Worm (Caenorhabditis elegans): ENCODE measurements around the gene C44C10.10.

Gene C44C10.10

DNA sequence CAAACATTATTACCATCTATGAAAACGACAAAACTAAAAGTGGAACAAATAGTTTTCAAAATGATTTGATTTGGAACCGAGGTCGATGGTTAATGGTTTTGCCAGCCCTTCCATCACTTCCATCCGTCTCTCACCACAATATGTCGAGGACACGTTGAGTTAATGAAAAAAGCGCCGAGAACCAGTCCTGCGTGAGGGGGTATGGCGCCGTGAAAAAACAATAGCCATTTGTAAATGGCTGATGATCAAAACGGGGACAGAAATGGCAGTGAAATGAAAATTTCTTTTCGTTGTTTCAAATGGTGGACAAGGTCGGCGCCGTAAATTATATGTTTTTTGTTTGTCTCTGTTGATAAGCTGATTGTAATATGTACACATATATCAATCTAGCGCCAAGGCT lies 29.9 kb downstream of the C44C10.10 start:
- TF ChIP-seq hlh-11 (tag; optimal IDR thresholded peaks at IDR 0.05) = peak; percentile 38
- TF ChIP-seq nhr-25 (tag; optimal IDR thresholded peaks at IDR 0.05; ENCODE audit: borderline replicate concordance, insufficient read depth) = peak; percentile 55
- TF ChIP-seq daf-16 (GFP tag; optimal IDR thresholded peaks at IDR 0.05) = no peak
- peak; percentile 23 for TF ChIP-seq daf-16 (tag; optimal IDR thresholded peaks at IDR 0.05)
- peak; percentile 65 for TF ChIP-seq mxl-3 (GFP tag; optimal IDR thresholded peaks at IDR 0.05)
- no peak for TF ChIP-seq hmg-1.1 (GFP tag; IDR thresholded peaks at IDR 0.05)
- TF ChIP-seq snpc-1.2 (GFP tag; IDR thresholded peaks at IDR 0.05) = no peak
- peak; percentile 6 for TF ChIP-seq dve-1 (tag; optimal IDR thresholded peaks at IDR 0.05; ENCODE audit: insufficient read depth)
- 0 out of 2 replicates have a peak, but pooled peaks have one; percentile 27 for TF ChIP-seq tra-1 (GFP tag; IDR thresholded peaks at IDR 0.05)
- TF ChIP-seq nhr-28 (tag; optimal IDR thresholded peaks at IDR 0.05) = peak; percentile 11
- peak; percentile 39 for TF ChIP-seq cey-2 (tag; optimal IDR thresholded peaks at IDR 0.05; ENCODE audit: borderline replicate concordance, insufficient read depth)

DNA sequence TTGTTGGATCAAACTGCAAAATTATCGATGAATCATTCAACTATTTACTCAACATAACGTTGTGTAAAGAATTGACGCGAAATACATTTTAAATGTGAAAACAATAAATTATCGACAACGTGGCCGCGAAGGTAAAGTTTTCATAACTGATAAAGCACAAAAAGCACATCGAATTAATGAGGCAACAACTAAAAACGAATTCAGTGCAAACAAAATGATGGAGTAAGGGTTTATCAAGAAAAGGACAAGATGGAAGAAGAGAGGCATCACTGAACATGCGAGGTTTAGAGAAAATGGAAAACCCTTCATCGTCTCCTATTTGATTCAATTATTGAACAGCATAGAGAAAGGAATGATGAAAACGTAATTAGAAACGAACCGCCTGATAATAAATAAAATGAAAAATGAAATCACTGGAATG lies 33.7 kb downstream of the C44C10.10 start, which contains the start of gene D1053.4:
Gene D1053.4, minus strand, starts transcription at position 20 of the 421 bp plus-strand sequence.
- TF ChIP-seq dve-1 (tag; optimal IDR thresholded peaks at IDR 0.05; ENCODE audit: insufficient read depth) (peak; percentile 54), mxl-3 (GFP tag; optimal IDR thresholded peaks at IDR 0.05) (peak; percentile 12), T20F7.1 (GFP tag; optimal IDR thresholded peaks at IDR 0.05) (no peak), mdt-29 (GFP tag; IDR thresholded peaks at IDR 0.05) (no peak), D1046.2 (GFP tag; IDR thresholded peaks at IDR 0.05) (no peak), daf-16 (GFP tag; optimal IDR thresholded peaks at IDR 0.05) (no peak), daf-16 (tag; optimal IDR thresholded peaks at IDR 0.05) (peak; percentile 98), hlh-11 (tag; optimal IDR thresholded peaks at IDR 0.05) (peak; percentile 61), php-3 (GFP tag; IDR thresholded peaks at IDR 0.05) (0 out of 2 replicates have a peak, but pooled peaks have one; percentile 44), ces-1 (GFP tag; optimal IDR thresholded peaks at IDR 0.05) (peak; percentile 69), unc-62 (GFP tag; optimal IDR thresholded peaks at IDR 0.05 in 1 of 2) (peak in 1 of 2 experiments; percentile 21), unc-62 (tag; optimal IDR thresholded peaks at IDR 0.05) (no peak), mep-1 (tag; optimal IDR thresholded peaks at IDR 0.05) (peak; percentile 55), mdl-1 (tag; optimal IDR thresholded peaks at IDR 0.05) (peak in 1 of 2 experiments; percentile 69), pqm-1 (tag; optimal IDR thresholded peaks at IDR 0.05) (peak; percentile 69), nhr-28 (tag; optimal IDR thresholded peaks at IDR 0.05) (peak; percentile 90)

DNA sequence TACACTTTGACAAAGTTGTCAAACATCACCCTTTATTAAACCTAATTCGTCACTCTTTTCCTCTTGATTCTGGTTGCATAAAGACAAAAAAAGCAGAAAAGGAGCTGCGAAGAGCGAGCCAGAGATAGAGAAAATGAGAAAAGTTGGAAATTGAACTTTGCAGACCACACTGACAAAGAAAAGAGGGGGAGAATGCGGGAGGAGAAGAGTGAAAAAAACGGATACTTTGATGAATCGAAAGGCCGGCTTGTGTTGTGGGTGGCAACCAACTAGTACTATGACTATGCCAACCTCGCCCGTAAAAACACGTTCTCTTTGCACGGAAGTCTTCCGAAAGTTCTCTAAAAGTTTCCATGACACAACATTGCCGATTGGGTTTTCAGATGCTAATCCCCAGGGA lies 35.5 kb downstream of the C44C10.10 start:
- no peak for TF ChIP-seq saeg-2 (GFP tag; IDR thresholded peaks at IDR 0.05)
- peak in 1 of 2 experiments; percentile 81 for TF ChIP-seq unc-62 (GFP tag; optimal IDR thresholded peaks at IDR 0.05 in 1 of 2)
- no peak for TF ChIP-seq unc-62 (tag; optimal IDR thresholded peaks at IDR 0.05)

DNA sequence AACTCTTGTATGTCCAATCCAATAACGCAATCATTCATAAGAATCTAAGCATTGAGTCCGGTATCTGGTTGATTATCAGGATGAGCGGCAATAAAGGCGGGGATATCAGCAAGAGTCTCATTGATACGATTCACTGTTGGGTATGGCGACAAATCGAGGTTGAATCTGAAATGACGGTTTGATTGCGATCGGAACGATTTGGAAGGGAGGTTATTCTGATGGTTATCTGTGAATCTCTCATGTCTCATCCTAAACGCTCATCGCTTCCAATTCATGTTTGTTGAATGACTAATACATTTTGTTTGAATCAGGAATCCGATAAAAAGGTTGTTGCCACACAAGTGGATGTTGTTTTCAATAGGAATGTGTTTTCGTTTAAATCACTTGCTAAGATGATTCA lies 36.3 kb downstream of the C44C10.10 start:
- TF ChIP-seq spr-1 (tag; optimal IDR thresholded peaks at IDR 0.05) (no peak), ztf-11 (tag; optimal IDR thresholded peaks at IDR 0.05) (no peak), mes-2 (tag; optimal IDR thresholded peaks at IDR 0.05; ENCODE audit: poor library complexity, severe bottlenecking) (no peak), lir-3 (tag; optimal IDR thresholded peaks at IDR 0.05) (no peak), fkh-10 (GFP tag; optimal IDR thresholded peaks at IDR 0.05) (no peak), unc-62 (GFP tag; optimal IDR thresholded peaks at IDR 0.05 in 1 of 2) (peak in 1 of 2 experiments; percentile 69), unc-62 (tag; optimal IDR thresholded peaks at IDR 0.05) (no peak)

DNA sequence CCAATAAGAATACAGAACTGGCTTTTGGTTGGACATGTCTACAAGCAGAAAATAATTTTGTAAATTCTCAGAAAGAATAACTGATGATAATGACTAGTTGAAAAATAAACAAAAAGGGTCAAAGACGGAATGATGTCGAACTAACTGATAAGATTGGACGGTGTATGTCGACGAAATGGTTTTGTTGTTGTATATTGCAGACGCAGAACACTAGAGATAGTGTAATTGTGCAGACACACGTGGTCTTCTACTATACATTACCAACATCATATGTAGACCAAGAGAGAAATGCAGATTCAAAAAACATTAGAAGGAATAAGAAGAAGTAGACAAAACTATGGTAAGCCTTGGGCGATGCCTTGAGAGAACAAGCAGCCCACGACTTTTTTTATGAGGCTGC lies 37.6 kb downstream of the C44C10.10 start, which contains the start of the genes gst-42 and D1053.2:
Gene gst-42, minus strand, starts transcription at position 176 of the 400 bp plus-strand sequence.
Gene D1053.2, plus strand, starts transcription at position 391 of the 400 bp plus-strand sequence.
- no peak for TF ChIP-seq ceh-20 (GFP tag; IDR thresholded peaks at IDR 0.05)
- TF ChIP-seq arid-1 (GFP tag; conservative IDR thresholded peaks at IDR 0.05) = no peak
- peak; percentile 86 for TF ChIP-seq hlh-30 (tag; optimal IDR thresholded peaks at IDR 0.05; ENCODE audit: insufficient read depth)
- TF ChIP-seq tra-1 (GFP tag; IDR thresholded peaks at IDR 0.05) = peak; percentile 63; the same call in 1 of the 2 replicates
- TF ChIP-seq unc-62 (GFP tag; optimal IDR thresholded peaks at IDR 0.05 in 1 of 2) = peak in 1 of 2 experiments; percentile 40
- no peak for TF ChIP-seq unc-62 (tag; optimal IDR thresholded peaks at IDR 0.05)
- TF ChIP-seq nhr-102 (tag; optimal IDR thresholded peaks at IDR 0.05) = peak; percentile 78
- TF ChIP-seq cey-2 (tag; optimal IDR thresholded peaks at IDR 0.05; ENCODE audit: borderline replicate concordance, insufficient read depth) = peak; percentile 54
- peak; percentile 77 for TF ChIP-seq php-3 (GFP tag; IDR thresholded peaks at IDR 0.05)
- TF ChIP-seq lin-1 (GFP tag; IDR thresholded peaks at IDR 0.05) = peak; percentile 53; the same call in 1 of the 2 replicates
- peak; percentile 56 for TF ChIP-seq nhr-6 (tag; optimal IDR thresholded peaks at IDR 0.05)
- peak; percentile 99 for TF ChIP-seq mxl-3 (GFP tag; optimal IDR thresholded peaks at IDR 0.05)
- no peak for TF ChIP-seq unc-130 (GFP tag; optimal IDR thresholded peaks at IDR 0.05)
- TF ChIP-seq Y75B8A.6 (GFP tag; IDR thresholded peaks at IDR 0.05) = no peak
- TF ChIP-seq mxl-2 (GFP tag; conservative IDR thresholded peaks at IDR 0.05) = no peak
- TF ChIP-seq nhr-41 (GFP tag; IDR thresholded peaks at IDR 0.05) = no peak
- TF ChIP-seq nhr-10 (tag; optimal IDR thresholded peaks at IDR 0.05) = peak; percentile 62
- TF ChIP-seq lir-3 (tag; optimal IDR thresholded peaks at IDR 0.05) = no peak
- no peak for TF ChIP-seq ZK546.5 (tag; optimal IDR thresholded peaks at IDR 0.05)
- peak; percentile 86 for TF ChIP-seq nhr-77 (tag; optimal IDR thresholded peaks at IDR 0.05)
- no peak for TF ChIP-seq ceh-82 (tag; optimal IDR thresholded peaks at IDR 0.05)
